Worm (Caenorhabditis elegans) whole organism, young adult: ENCODE data around the gene ZK643.2.

Source experiments
- B0019.2 ChIP-seq: fragments of 200-800 bp; sonication (Bioruptor generic); conservative IDR thresholded peaks from 2 replicates; pipeline ENCODE4 v1.3.6; 2022; ENCODE audit warnings: missing genetic modification reagents, missing genetic modification characterization, missing compliant biosample characterization
- B0336.3 ChIP-seq: fragments of 200-800 bp; sonication (Bioruptor generic); IDR thresholded peaks from 2 replicates; pipeline ENCODE4 v1.3.6; 2022; ENCODE audit warnings: missing genetic modification characterization, missing compliant biosample characterization
- C06A6.2 ChIP-seq: fragments of 200-800 bp; sonication (Bioruptor generic); conservative IDR thresholded peaks from 2 replicates; pipeline ENCODE4 v1.3.6; 2022; ENCODE audit warnings: missing genetic modification characterization, missing compliant biosample characterization
- F10E7.11 ChIP-seq: sonication (generic microtip); optimal IDR thresholded peaks from 2 replicates; lab custom pipeline; 2017; ENCODE audit warnings: mild to moderate bottlenecking, missing genetic modification characterization, moderate library complexity, missing compliant biosample characterization
- F22D6.2 ChIP-seq: sonication (generic microtip); optimal IDR thresholded peaks from 2 replicates; lab custom pipeline; 2016; ENCODE audit warnings: mild to moderate bottlenecking, missing genetic modification characterization, missing compliant biosample characterization
- F23B12.7 ChIP-seq: sonication (generic microtip); optimal IDR thresholded peaks from 2 replicates; lab custom pipeline; 2017; ENCODE audit warnings: missing genetic modification characterization, mild to moderate bottlenecking, missing compliant biosample characterization, antibody characterized with exemption, moderate library complexity; ENCODE audit not compliant: insufficient read depth
- F37B4.10 ChIP-seq: fragments of 200-800 bp; sonication (Bioruptor generic); IDR thresholded peaks from 2 replicates; pipeline ENCODE4 v1.3.6; 2022; ENCODE audit warnings: missing genetic modification characterization, missing compliant biosample characterization
- F52B5.7 ChIP-seq: sonication (generic microtip); optimal IDR thresholded peaks from 2 replicates; lab custom pipeline; 2016; ENCODE audit warnings: mild to moderate bottlenecking, missing genetic modification characterization, missing compliant biosample characterization
- F57C9.4 ChIP-seq: sonication (generic microtip); optimal IDR thresholded peaks from 2 replicates; lab custom pipeline; 2017; ENCODE audit warnings: mild to moderate bottlenecking, missing genetic modification characterization, missing compliant biosample characterization
- Y79H2A.3 ChIP-seq: fragments of 200-800 bp; sonication (Bioruptor generic); conservative IDR thresholded peaks from 2 replicates; pipeline ENCODE4 v1.3.6; 2022; ENCODE audit warnings: missing genetic modification reagents, missing genetic modification characterization, missing compliant biosample characterization
- atf-7 ChIP-seq: sonication (generic microtip); optimal IDR thresholded peaks from 2 replicates; lab custom pipeline; 2017; ENCODE audit warnings: mild to moderate bottlenecking, missing genetic modification characterization, missing compliant biosample characterization
- athp-1 ChIP-seq: sonication (generic microtip); optimal IDR thresholded peaks from 2 replicates; lab custom pipeline; 2017; ENCODE audit warnings: mild to moderate bottlenecking, missing genetic modification characterization, missing compliant biosample characterization
- attf-3 ChIP-seq: fragments of 200-800 bp; sonication (Bioruptor generic); conservative IDR thresholded peaks from 2 replicates; pipeline ENCODE4 v1.3.6; 2022; ENCODE audit warnings: missing genetic modification reagents, missing genetic modification characterization, missing compliant biosample characterization
- attf-5 ChIP-seq: fragments of 200-800 bp; sonication (Bioruptor generic); optimal IDR thresholded peaks from 2 replicates; lab custom pipeline; 2018; ENCODE audit warnings: mild to moderate bottlenecking, missing genetic modification characterization, missing compliant biosample characterization
- bed-1 ChIP-seq: fragments of 200-800 bp; sonication (Bioruptor generic); IDR thresholded peaks from 2 replicates; pipeline ENCODE4 v1.3.6; 2022; ENCODE audit warnings: missing genetic modification reagents, missing genetic modification characterization, missing compliant biosample characterization
- ccch-3 ChIP-seq: fragments of 200-800 bp; sonication (Bioruptor generic); optimal IDR thresholded peaks from 2 replicates; lab custom pipeline; 2018; ENCODE audit warnings: mild to moderate bottlenecking, missing genetic modification characterization, missing compliant biosample characterization
- ceh-91 ChIP-seq: fragments of 200-800 bp; sonication (Bioruptor generic); IDR thresholded peaks from 2 replicates; pipeline ENCODE4 v1.3.6; 2022; ENCODE audit warnings: missing genetic modification reagents, missing genetic modification characterization, missing compliant biosample characterization
- die-1 ChIP-seq: sonication (generic microtip); optimal IDR thresholded peaks from 2 replicates; lab custom pipeline; 2016; ENCODE audit warnings: missing genotype, mild to moderate bottlenecking, missing genetic modification characterization, missing compliant biosample characterization
- dpff-1 ChIP-seq: sonication (generic microtip); optimal IDR thresholded peaks from 2 replicates; lab custom pipeline; 2017; ENCODE audit warnings: mild to moderate bottlenecking, missing genetic modification characterization, missing compliant biosample characterization
- dpl-1 ChIP-seq: fragments of 150-350 bp; optimal IDR thresholded peaks from 2 replicates; lab custom pipeline; 2014; ENCODE audit warnings: missing biosample characterization, missing genetic modification reagents, missing genetic modification characterization
- egl-18 ChIP-seq: fragments of 200-800 bp; sonication (Bioruptor generic); IDR thresholded peaks from 2 replicates; pipeline ENCODE4 v1.3.6; 2022; ENCODE audit warnings: missing genetic modification reagents, missing genetic modification characterization, missing compliant biosample characterization
- ekl-4 ChIP-seq: fragments of 200-800 bp; sonication (Bioruptor generic); IDR thresholded peaks from 2 replicates; pipeline ENCODE4 v1.3.6; 2022; ENCODE audit warnings: missing genetic modification reagents, missing genetic modification characterization, missing compliant biosample characterization
- ets-4 ChIP-seq: fragments of 200-800 bp; sonication (Bioruptor generic); optimal IDR thresholded peaks from 2 replicates; lab custom pipeline; 2018; ENCODE audit warnings: mild to moderate bottlenecking, missing genetic modification characterization, missing compliant biosample characterization
- gei-17 ChIP-seq: fragments of 200-800 bp; sonication (Bioruptor generic); optimal IDR thresholded peaks from 2 replicates; lab custom pipeline; 2018; ENCODE audit warnings: mild to moderate bottlenecking, missing genetic modification characterization, missing compliant biosample characterization
- him-1 ChIP-seq: sonication (generic microtip); optimal IDR thresholded peaks from 2 replicates; lab custom pipeline; 2016; ENCODE audit warnings: missing genotype, missing genetic modification reagents, missing genetic modification characterization, missing compliant biosample characterization
- hlh-26 ChIP-seq: fragments of 200-800 bp; sonication (Bioruptor generic); conservative IDR thresholded peaks from 2 replicates; pipeline ENCODE4 v1.3.6; 2022; ENCODE audit warnings: missing genetic modification reagents, missing genetic modification characterization, missing compliant biosample characterization
- hmg-1.2 ChIP-seq: fragments of 200-800 bp; sonication (Bioruptor generic); IDR thresholded peaks from 2 replicates; pipeline ENCODE4 v1.3.6; 2022; ENCODE audit warnings: missing genetic modification reagents, missing genetic modification characterization, missing compliant biosample characterization
- hmg-20 ChIP-seq: fragments of 200-800 bp; sonication (Bioruptor generic); IDR thresholded peaks from 2 replicates; pipeline ENCODE4 v1.3.6; 2022; ENCODE audit warnings: missing genetic modification reagents, missing genetic modification characterization, missing compliant biosample characterization
- lag-1 ChIP-seq: fragments of 200-800 bp; sonication (Bioruptor generic); IDR thresholded peaks from 2 replicates; pipeline ENCODE4 v1.3.6; 2022; ENCODE audit warnings: missing genetic modification reagents, missing genetic modification characterization, missing compliant biosample characterization
- let-526 ChIP-seq: fragments of 200-800 bp; sonication (Bioruptor generic); IDR thresholded peaks from 2 replicates; pipeline ENCODE4 v1.3.6; 2022; ENCODE audit warnings: missing genetic modification reagents, missing genetic modification characterization, missing compliant biosample characterization
- let-607 ChIP-seq, 2 experiments: fragments of 200-800 bp in 1 of 2; sonication (Bioruptor generic) in 1 of 2; sonication (generic microtip) in 1 of 2; optimal IDR thresholded peaks; 2 replicates each; lab custom pipeline; 2016 to 2018; ENCODE audit warnings: mild to moderate bottlenecking in 2 of 2, missing compliant biosample characterization in 2 of 2, missing genetic modification characterization in 2 of 2, moderate library complexity in 2 of 2, missing genotype in 1 of 2
- lin-26 ChIP-seq: fragments of 200-800 bp; sonication (Bioruptor generic); IDR thresholded peaks from 2 replicates; pipeline ENCODE4 v1.3.6; 2022; ENCODE audit warnings: missing genetic modification reagents, missing genetic modification characterization, missing compliant biosample characterization
- lsl-1 ChIP-seq: fragments of 200-800 bp; sonication (Bioruptor generic); optimal IDR thresholded peaks from 2 replicates; lab custom pipeline; 2018; ENCODE audit warnings: mild to moderate bottlenecking, missing genetic modification characterization, moderate library complexity, missing compliant biosample characterization
- madf-6 ChIP-seq: fragments of 200-800 bp; sonication (Bioruptor generic); IDR thresholded peaks from 2 replicates; pipeline ENCODE4 v1.3.6; 2022; ENCODE audit warnings: missing genetic modification reagents, missing genetic modification characterization, missing compliant biosample characterization
- madf-8 ChIP-seq: fragments of 200-800 bp; sonication (Bioruptor generic); conservative IDR thresholded peaks from 2 replicates; pipeline ENCODE4 v1.3.6; 2022; ENCODE audit warnings: missing genetic modification reagents, missing genetic modification characterization, missing compliant biosample characterization
- mxl-1 ChIP-seq: sonication (generic microtip); optimal IDR thresholded peaks from 2 replicates; lab custom pipeline; 2016; ENCODE audit warnings: missing genetic modification characterization, missing compliant biosample characterization
- nhr-179 ChIP-seq: sonication (generic microtip); optimal IDR thresholded peaks from 2 replicates; lab custom pipeline; 2016; ENCODE audit warnings: mild to moderate bottlenecking, missing genetic modification characterization, missing compliant biosample characterization
- nhr-27 ChIP-seq: fragments of 200-800 bp; sonication (Bioruptor generic); optimal IDR thresholded peaks from 2 replicates; lab custom pipeline; 2018; ENCODE audit warnings: mild to moderate bottlenecking, missing genetic modification characterization, moderate library complexity, missing compliant biosample characterization
- nhr-90 ChIP-seq: sonication (generic microtip); optimal IDR thresholded peaks from 2 replicates; lab custom pipeline; 2016; ENCODE audit warnings: missing genotype, mild to moderate bottlenecking, missing genetic modification characterization, missing compliant biosample characterization
- pbrm-1 ChIP-seq: fragments of 200-800 bp; sonication (Bioruptor generic); IDR thresholded peaks from 2 replicates; pipeline ENCODE4 v1.3.6; 2022; ENCODE audit warnings: missing genetic modification reagents, missing genetic modification characterization, missing compliant biosample characterization
- repo-1 ChIP-seq: sonication (generic microtip); optimal IDR thresholded peaks from 2 replicates; lab custom pipeline; 2017; ENCODE audit warnings: mild to moderate bottlenecking, missing genetic modification characterization, missing compliant biosample characterization
- sea-2 ChIP-seq: fragments of 200-800 bp; sonication (Bioruptor generic); IDR thresholded peaks from 2 replicates; pipeline ENCODE4 v1.3.6; 2022; ENCODE audit warnings: missing genetic modification characterization, missing compliant biosample characterization
- sptf-2 ChIP-seq: fragments of 200-800 bp; sonication (Bioruptor generic); optimal IDR thresholded peaks from 2 replicates; lab custom pipeline; 2018; ENCODE audit warnings: mild to moderate bottlenecking, missing genetic modification characterization, missing compliant biosample characterization
- tbp1 ChIP-seq: fragments of 200-800 bp; sonication (Bioruptor generic); optimal IDR thresholded peaks from 2 replicates; lab custom pipeline; 2018; ENCODE audit warnings: mild to moderate bottlenecking, missing genetic modification characterization, missing compliant biosample characterization
- tbx-9 ChIP-seq: sonication (generic microtip); optimal IDR thresholded peaks from 2 replicates; lab custom pipeline; 2016; ENCODE audit warnings: borderline replicate concordance, missing genetic modification characterization, inconsistent platforms, missing compliant biosample characterization
- ztf-18 ChIP-seq: sonication (generic microtip); optimal IDR thresholded peaks from 2 replicates; lab custom pipeline; 2016; ENCODE audit warnings: missing genotype, mild to moderate bottlenecking, missing genetic modification characterization, missing compliant biosample characterization
- ztf-25 ChIP-seq: fragments of 200-800 bp; sonication (Bioruptor generic); IDR thresholded peaks from 2 replicates; pipeline ENCODE4 v1.3.6; 2022; ENCODE audit warnings: missing genetic modification reagents, missing genetic modification characterization, missing compliant biosample characterization
- ztf-26 ChIP-seq: sonication (generic microtip); optimal IDR thresholded peaks from 2 replicates; lab custom pipeline; 2017; ENCODE audit warnings: missing genetic modification characterization, missing compliant biosample characterization
- ztf-6 ChIP-seq: fragments of 200-800 bp; sonication (Bioruptor generic); IDR thresholded peaks from 2 replicates; pipeline ENCODE4 v1.3.6; 2022; ENCODE audit warnings: missing genetic modification reagents, missing genetic modification characterization, missing compliant biosample characterization

The ZK643.2 gene

ce11 chrIII:8937571-8937970 is 18.8 kb upstream of the ZK643.2 start (continued):
- TF ChIP-seq lin-26 = no peak
- no peak for TF ChIP-seq B0336.3 (GFP tag; lab: Robert Waterston, UW)
- no peak for TF ChIP-seq egl-18 (GFP tag; lab: Robert Waterston, UW)
- TF ChIP-seq sea-2 (GFP tag; lab: Robert Waterston, UW) = no peak
- TF ChIP-seq mxl-1 = peak; percentile 67
- no peak for TF ChIP-seq hlh-26
- peak; percentile 76; the same call in 1 of the 2 replicates for TF ChIP-seq ekl-4 (GFP tag; lab: Robert Waterston, UW)
- no peak for TF ChIP-seq gei-17 (GFP tag; lab: Kevin White, UChicago)
- no peak for TF ChIP-seq dpff-1 (tag; lab: Kevin White, UChicago)
- TF ChIP-seq F10E7.11 (tag; lab: Kevin White, UChicago) = peak; percentile 24
- TF ChIP-seq ceh-91 (GFP tag; lab: Robert Waterston, UW) = peak; percentile 64
- peak; percentile 27 for TF ChIP-seq nhr-27 (tag; lab: Kevin White, UChicago)
- peak; percentile 50; the same call in 1 of the 2 replicates for TF ChIP-seq hmg-20 (GFP tag; lab: Robert Waterston, UW)
- 0 out of 2 replicates have a peak, but pooled peaks have one; percentile 55 for TF ChIP-seq Y79H2A.3 (GFP tag; lab: Robert Waterston, UW)
- TF ChIP-seq madf-8 (GFP tag; lab: Robert Waterston, UW) = 0 out of 2 replicates have a peak, but pooled peaks have one; percentile 24
- no peak for TF ChIP-seq F52B5.7
- peak; percentile 60 for TF ChIP-seq lsl-1 (GFP tag; lab: Kevin White, UChicago)
- TF ChIP-seq tbx-9 (tag; lab: Kevin White, UChicago) = no peak
- TF ChIP-seq atf-7 (tag; lab: Kevin White, UChicago) = no peak
- TF ChIP-seq nhr-179 (tag; lab: Kevin White, UChicago) = peak; percentile 33
- TF ChIP-seq C06A6.2 = no peak
- TF ChIP-seq pbrm-1 (GFP tag; lab: Robert Waterston, UW) = peak; percentile 76; the same call in 1 of the 2 replicates
- TF ChIP-seq die-1 (tag; lab: Kevin White, UChicago) = peak; percentile 92
- TF ChIP-seq B0019.2 (GFP tag; lab: Robert Waterston, UW) = 0 out of 2 replicates have a peak, but pooled peaks have one; percentile 34
- TF ChIP-seq hmg-1.2 = peak; percentile 70
- peak; percentile 45 to 65 for TF ChIP-seq let-607 (tag; optimal IDR thresholded peaks at IDR 0.05; lab: Kevin White, UChicago)
- TF ChIP-seq F57C9.4 = peak; percentile 46
- no peak for TF ChIP-seq attf-3 (GFP tag; lab: Robert Waterston, UW)
- TF ChIP-seq F37B4.10 = no peak
- peak; percentile 84; the same call in 1 of the 2 replicates for TF ChIP-seq ztf-25 (GFP tag; lab: Robert Waterston, UW)
- TF ChIP-seq F22D6.2 (tag; lab: Kevin White, UChicago) = peak; percentile 36
- TF ChIP-seq lag-1 (GFP tag; lab: Robert Waterston, UW) = no peak
- peak; percentile 86 for TF ChIP-seq ztf-18
- peak; percentile 68; the same call in 1 of the 2 replicates for TF ChIP-seq let-526
- no peak for TF ChIP-seq repo-1 (tag; lab: Kevin White, UChicago)
- TF ChIP-seq madf-6 (GFP tag; lab: Robert Waterston, UW) = no peak
- TF ChIP-seq ccch-3 = no peak
- peak; percentile 65 for TF ChIP-seq F23B12.7
- TF ChIP-seq him-1 (tag; lab: Kevin White, UChicago) = peak; percentile 97
- peak; percentile 94 for TF ChIP-seq tbp1 (GFP tag; lab: Kevin White, UChicago)
- no peak for TF ChIP-seq ztf-26 (tag; lab: Kevin White, UChicago)
- peak; percentile 81 for TF ChIP-seq attf-5 (GFP tag; lab: Kevin White, UChicago)
- peak; percentile 57 for TF ChIP-seq ets-4 (GFP tag; lab: Kevin White, UChicago)
- TF ChIP-seq ztf-6 (GFP tag; lab: Robert Waterston, UW) = no peak; the same call in 1 of the 2 replicates
- TF ChIP-seq dpl-1 (GFP tag; lab: Kevin White, UChicago) = no peak
- TF ChIP-seq nhr-90 = peak; percentile 89
- peak; percentile 78 for TF ChIP-seq athp-1 (tag; lab: Kevin White, UChicago)
- TF ChIP-seq bed-1 (GFP tag; lab: Robert Waterston, UW) = 0 out of 2 replicates have a peak, but pooled peaks have one; percentile 73
- TF ChIP-seq sptf-2 (GFP tag; lab: Kevin White, UChicago) = peak; percentile 78
